Fruit fly (Drosophila melanogaster) whole organism, embryonic: ENCODE results near the gene Ubc6.
A peak's percentile ranks its signal among the peaks of the same experiment; 100 is the strongest.

Source experiments
- Antp ChIP-seq: fragments of 200-800 bp; sonication (Bioruptor generic); optimal IDR thresholded peaks from 3 replicates; lab custom pipeline; 2016; ENCODE audit warnings: missing biosample characterization, missing genetic modification characterization
- B-H1 ChIP-seq: fragments of 200-800 bp; sonication (Bioruptor generic); IDR thresholded peaks from 3 replicates; pipeline ENCODE4 v1.3.6; 2022; ENCODE audit warnings: missing biosample characterization, missing genetic modification characterization
- C15 ChIP-seq: fragments of 200-800 bp; sonication (Bioruptor generic); IDR thresholded peaks from 3 replicates; pipeline ENCODE4 v1.3.6; 2022; ENCODE audit warnings: missing biosample characterization, missing genetic modification characterization
- CG10462 ChIP-seq: fragments of 200-800 bp; sonication (Bioruptor generic); optimal IDR thresholded peaks from 2 replicates; lab custom pipeline; 2016; ENCODE audit warnings: missing biosample characterization, missing genetic modification characterization
- CG13894 ChIP-seq: fragments of 200-800 bp; sonication (Bioruptor generic); optimal IDR thresholded peaks from 3 replicates; lab custom pipeline; 2018; ENCODE audit warnings: missing biosample characterization, mild to moderate bottlenecking, missing genetic modification characterization, moderate library complexity
- CG1529 ChIP-seq: fragments of 200-800 bp; sonication (Bioruptor generic); optimal IDR thresholded peaks from 3 replicates; lab custom pipeline; 2018; ENCODE audit warnings: missing biosample characterization, missing genetic modification characterization
- CG15514 ChIP-seq: fragments of 200-800 bp; sonication (Bioruptor generic); optimal IDR thresholded peaks from 3 replicates; lab custom pipeline; 2017; ENCODE audit warnings: missing biosample characterization, missing genetic modification characterization, mild to moderate bottlenecking, moderate library complexity, missing genetic modification reagents
- CG16813 ChIP-seq: fragments of 200-800 bp; sonication (Bioruptor generic); IDR thresholded peaks from 3 replicates; pipeline ENCODE4 v1.3.6; 2022; ENCODE audit warnings: missing biosample characterization, missing genetic modification characterization; ENCODE audit not compliant: partially characterized antibody
- CG17385 ChIP-seq: fragments of 200-800 bp; sonication (Bioruptor generic); optimal IDR thresholded peaks from 3 replicates; lab custom pipeline; 2018; ENCODE audit warnings: missing biosample characterization, mild to moderate bottlenecking, missing genetic modification characterization
- CG1832 ChIP-seq: fragments of 200-800 bp; sonication (Bioruptor generic); optimal IDR thresholded peaks from 2 replicates; lab custom pipeline; 2017; ENCODE audit warnings: missing biosample characterization, mild to moderate bottlenecking, missing genetic modification characterization, inconsistent platforms
- CG3065 ChIP-seq: fragments of 200-800 bp; sonication (Bioruptor generic); optimal IDR thresholded peaks from 2 replicates; lab custom pipeline; 2016; ENCODE audit warnings: missing biosample characterization, missing genetic modification characterization
- CG32772 ChIP-seq: fragments of 200-800 bp; sonication (Bioruptor generic); IDR thresholded peaks from 2 replicates; pipeline ENCODE4 v1.3.6; 2022; ENCODE audit warnings: missing biosample characterization, missing genetic modification characterization
- CG6791 ChIP-seq: fragments of 200-800 bp; sonication (Bioruptor generic); IDR thresholded peaks from 3 replicates; pipeline ENCODE4 v1.3.6; 2022; ENCODE audit warnings: missing biosample characterization, missing genetic modification characterization; ENCODE audit not compliant: partially characterized antibody
- CG7745 ChIP-seq: fragments of 200-800 bp; sonication (Bioruptor generic); optimal IDR thresholded peaks from 2 replicates; lab custom pipeline; 2018; ENCODE audit warnings: missing biosample characterization, mild to moderate bottlenecking, missing genetic modification characterization, moderate library complexity
- CG9437 ChIP-seq: fragments of 200-800 bp; sonication (Bioruptor generic); optimal IDR thresholded peaks from 2 replicates; lab custom pipeline; 2018; ENCODE audit warnings: missing biosample characterization, mild to moderate bottlenecking, missing genetic modification characterization
- D ChIP-seq, 2 experiments: fragments of 200-800 bp in 1 of 2; fragments of >200 bp in 1 of 2; sonication (Bioruptor generic) in 1 of 2; optimal IDR thresholded peaks; 2 replicates in 1 of 2; 3 replicates in 1 of 2; lab custom pipeline; 2017; ENCODE audit warnings: mild to moderate bottlenecking in 1 of 2, missing biosample characterization in 1 of 2, missing genetic modification characterization in 1 of 2, missing genetic modification reagents in 1 of 2
- Drgx ChIP-seq: fragments of 200-800 bp; sonication (Bioruptor generic); IDR thresholded peaks from 2 replicates; pipeline ENCODE4 v1.3.6; 2022; ENCODE audit warnings: missing biosample characterization, missing genetic modification characterization
- ERR ChIP-seq: fragments of 200-800 bp; sonication (Bioruptor generic); optimal IDR thresholded peaks from 2 replicates; lab custom pipeline; 2016; ENCODE audit warnings: missing biosample characterization, missing genetic modification characterization
- H2.0 ChIP-seq: fragments of 200-800 bp; sonication (Bioruptor generic); IDR thresholded peaks from 2 replicates; pipeline ENCODE4 v1.3.6; 2022; ENCODE audit warnings: missing biosample characterization, missing genetic modification characterization
- MTF-1 ChIP-seq: fragments of 200-800 bp; sonication (Bioruptor generic); optimal IDR thresholded peaks from 2 replicates; lab custom pipeline; 2018; ENCODE audit warnings: missing biosample characterization, mild to moderate bottlenecking, missing genetic modification characterization, borderline replicate concordance
- Med ChIP-seq: fragments of 200-800 bp; sonication (Bioruptor generic); peaks from one replicate; lab custom pipeline; 2016; ENCODE audit warnings: missing biosample characterization, missing genetic modification characterization, mild to moderate bottlenecking, inconsistent platforms, moderate library complexity
- Myb ChIP-seq: fragments of 200-800 bp; sonication (Bioruptor generic); optimal IDR thresholded peaks from 2 replicates; lab custom pipeline; 2016; ENCODE audit warnings: missing biosample characterization, missing genetic modification characterization
- Nf-YC ChIP-seq: fragments of 200-800 bp; optimal IDR thresholded peaks from 3 replicates; lab custom pipeline; 2019; ENCODE audit warnings: missing biosample characterization, mild to moderate bottlenecking, missing genetic modification characterization, moderate library complexity
- Ptx1 ChIP-seq: fragments of 200-800 bp; sonication (Bioruptor generic); IDR thresholded peaks from 2 replicates; pipeline ENCODE4 v1.3.6; 2022; ENCODE audit warnings: missing biosample characterization, missing genetic modification characterization
- Side ChIP-seq: fragments of 200-800 bp; sonication (Bioruptor generic); optimal IDR thresholded peaks from 2 replicates; lab custom pipeline; 2016; ENCODE audit warnings: missing biosample characterization, missing genetic modification characterization
- Spps ChIP-seq: fragments of 200-800 bp; sonication (Bioruptor generic); optimal IDR thresholded peaks from 2 replicates; lab custom pipeline; 2018; ENCODE audit warnings: missing biosample characterization, mild to moderate bottlenecking, missing genetic modification characterization
- Trl ChIP-seq, 3 experiments: fragments of >200 bp in 2 of 3; fragments of 200-800 bp in 1 of 3; sonication (Bioruptor generic) in 1 of 3; optimal IDR thresholded peaks; 2 replicates in 1 of 3; 3 replicates in 2 of 3; lab custom pipeline; 2016 to 2017; ENCODE audit warnings: missing biosample characterization in 1 of 3, missing genetic modification characterization in 1 of 3
- Usf ChIP-seq: fragments of 200-800 bp; sonication (Bioruptor generic); optimal IDR thresholded peaks from 2 replicates; lab custom pipeline; 2017; ENCODE audit warnings: missing genotype, missing biosample characterization, missing genetic modification characterization
- bbx ChIP-seq: fragments of 200-800 bp; sonication (Bioruptor generic); IDR thresholded peaks from 2 replicates; pipeline ENCODE4 v1.3.6; 2022; ENCODE audit warnings: missing biosample characterization, missing genetic modification characterization; ENCODE audit not compliant: partially characterized antibody
- br ChIP-seq: fragments of >200 bp; optimal IDR thresholded peaks from 2 replicates; lab custom pipeline; 2017
- bsh ChIP-seq, 2 experiments: fragments of 200-800 bp; sonication (Bioruptor generic); optimal IDR thresholded peaks; 2 replicates each; lab custom pipeline; 2017 to 2018; ENCODE audit warnings: mild to moderate bottlenecking in 2 of 2, missing biosample characterization in 2 of 2, missing genetic modification characterization in 2 of 2, moderate library complexity in 1 of 2
- eve ChIP-seq, 2 experiments: fragments of >200 bp; optimal IDR thresholded peaks; 2 replicates each; lab custom pipeline; 2017; ENCODE audit warnings: missing biosample characterization in 2 of 2, missing genetic modification characterization in 2 of 2
- gcm ChIP-seq: fragments of 200-800 bp; sonication (Bioruptor generic); optimal IDR thresholded peaks from 2 replicates; lab custom pipeline; 2019; ENCODE audit warnings: missing biosample characterization, mild to moderate bottlenecking, missing genetic modification characterization, moderate library complexity
- gem ChIP-seq: fragments of 200-800 bp; sonication (Bioruptor generic); optimal IDR thresholded peaks from 2 replicates; lab custom pipeline; 2019; ENCODE audit warnings: missing biosample characterization, mild to moderate bottlenecking, missing genetic modification characterization, moderate library complexity
- grn ChIP-seq: fragments of 200-800 bp; sonication (Bioruptor generic); optimal IDR thresholded peaks from 3 replicates; lab custom pipeline; 2017; ENCODE audit warnings: missing biosample characterization, missing genetic modification characterization
- insv ChIP-seq, 2 experiments: fragments of 200-800 bp; sonication (Bioruptor generic); optimal IDR thresholded peaks; 3 replicates each; lab custom pipeline; 2016 to 2018; ENCODE audit warnings: missing biosample characterization in 2 of 2, missing genetic modification characterization in 2 of 2
- knrl ChIP-seq: fragments of 200-800 bp; sonication (Bioruptor generic); IDR thresholded peaks from 3 replicates; pipeline ENCODE4 v1.3.6; 2022; ENCODE audit warnings: missing biosample characterization, missing genetic modification characterization; ENCODE audit not compliant: partially characterized antibody
- mirr ChIP-seq: fragments of 200-800 bp; sonication (Bioruptor generic); optimal IDR thresholded peaks from 3 replicates; lab custom pipeline; 2018; ENCODE audit warnings: missing biosample characterization, mild to moderate bottlenecking, missing genetic modification characterization
- nau ChIP-seq: fragments of 200-800 bp; sonication (Bioruptor generic); optimal IDR thresholded peaks from 3 replicates; lab custom pipeline; 2017; ENCODE audit warnings: missing biosample characterization, mild to moderate bottlenecking, missing genetic modification characterization, missing genetic modification reagents
- otp ChIP-seq: fragments of 200-800 bp; sonication (Bioruptor generic); IDR thresholded peaks from 3 replicates; pipeline ENCODE4, ENCODE4 v1.3.6; 2022; ENCODE audit warnings: missing biosample characterization, missing genetic modification characterization
- pnt ChIP-seq: fragments of 200-800 bp; sonication (Bioruptor generic); optimal IDR thresholded peaks from 3 replicates; lab custom pipeline; 2016; ENCODE audit warnings: missing biosample characterization, missing genetic modification characterization
- slp2 ChIP-seq: fragments of 200-800 bp; sonication (Bioruptor generic); optimal IDR thresholded peaks from 2 replicates; lab custom pipeline; 2016; ENCODE audit warnings: missing biosample characterization, missing genetic modification characterization
- so ChIP-seq: fragments of 200-800 bp; sonication (Bioruptor generic); IDR thresholded peaks from 3 replicates; pipeline ENCODE4 v1.3.6; 2022; ENCODE audit warnings: missing biosample characterization, missing genetic modification characterization
- sqz ChIP-seq: fragments of 200-800 bp; sonication (Bioruptor generic); optimal IDR thresholded peaks from 3 replicates; lab custom pipeline; 2018; ENCODE audit warnings: missing biosample characterization, mild to moderate bottlenecking, missing genetic modification characterization
- tin ChIP-seq: fragments of 200-800 bp; sonication (Bioruptor generic); optimal IDR thresholded peaks from 3 replicates; lab custom pipeline; 2016; ENCODE audit warnings: missing biosample characterization, missing genetic modification characterization
- tio ChIP-seq: fragments of 200-800 bp; sonication (Bioruptor generic); optimal IDR thresholded peaks from 2 replicates; lab custom pipeline; 2017; ENCODE audit warnings: missing biosample characterization, missing genetic modification characterization, inconsistent platforms
- tll ChIP-seq, 2 experiments: fragments of 200-800 bp in 1 of 2; fragments of >200 bp in 1 of 2; sonication (Bioruptor generic) in 1 of 2; optimal IDR thresholded peaks; 2 replicates each; lab custom pipeline; 2017 to 2019; ENCODE audit warnings: missing biosample characterization in 2 of 2, missing genetic modification characterization in 2 of 2, mild to moderate bottlenecking in 1 of 2, moderate library complexity in 1 of 2
- tup ChIP-seq: fragments of 200-800 bp; sonication (Bioruptor generic); optimal IDR thresholded peaks from 2 replicates; lab custom pipeline; 2016; ENCODE audit warnings: missing biosample characterization, mild to moderate bottlenecking, missing genetic modification characterization, moderate library complexity
- vvl ChIP-seq: fragments of 200-800 bp; sonication (Bioruptor generic); IDR thresholded peaks from 2 replicates; pipeline ENCODE4 v1.3.6; 2022; ENCODE audit warnings: missing biosample characterization, missing genetic modification characterization
- yki ChIP-seq: fragments of >200 bp; optimal IDR thresholded peaks from 3 replicates; lab custom pipeline; 2018
- zen ChIP-seq: fragments of 200-800 bp; sonication (Bioruptor generic); optimal IDR thresholded peaks from 3 replicates; lab custom pipeline; 2018; ENCODE audit warnings: missing biosample characterization, mild to moderate bottlenecking, missing genetic modification characterization, moderate library complexity

Gene Ubc6

dm6 chr3R:4952571-4952929 lies at the start of gene Ubc6 (continued):
- peak; percentile 70 for TF ChIP-seq pnt (GFP tag; lab: Kevin White, UChicago)
- no peak for TF ChIP-seq Trl (optimal IDR thresholded peaks at IDR 0.05; lab: Kevin White, UChicago)
- peak; percentile 77 for TF ChIP-seq Trl (GFP tag; optimal IDR thresholded peaks at IDR 0.05; lab: Kevin White, UChicago)
- peak; percentile 88 for TF ChIP-seq CG15514 (GFP tag; lab: Kevin White, UChicago)
- peak; percentile 96 for TF ChIP-seq Med
- peak; percentile 80 for TF ChIP-seq zen (tag; lab: Kevin White, UChicago)
- TF ChIP-seq CG32772 (GFP tag; lab: Robert Waterston, UW), result no peak
- TF ChIP-seq grn, result peak; percentile 65
- TF ChIP-seq CG1832 (GFP tag; lab: Kevin White, UChicago), result no peak
- no peak for TF ChIP-seq otp (GFP tag; lab: Robert Waterston, UW)
- peak; percentile 50 for TF ChIP-seq tio (GFP tag; lab: Kevin White, UChicago)
- no peak for TF ChIP-seq CG6791 (GFP tag; lab: Robert Waterston, UW)
- peak; percentile 24 for TF ChIP-seq mirr
- TF ChIP-seq insv (GFP tag; optimal IDR thresholded peaks at IDR 0.05; lab: Kevin White, UChicago), result peak in 1 of 2 experiments; percentile 58
- no peak for TF ChIP-seq sqz (GFP tag; lab: Kevin White, UChicago)
- no peak for TF ChIP-seq Usf
- no peak for TF ChIP-seq tup (GFP tag; lab: Kevin White, UChicago)
- TF ChIP-seq eve (GFP tag; optimal IDR thresholded peaks at IDR 0.05; lab: Kevin White, UChicago), result no peak
- peak; percentile 48 for TF ChIP-seq CG10462 (GFP tag; lab: Kevin White, UChicago)
- no peak for TF ChIP-seq so (GFP tag; lab: Robert Waterston, UW)
- TF ChIP-seq Side (GFP tag; lab: Kevin White, UChicago), result peak; percentile 57
- TF ChIP-seq CG9437 (GFP tag; lab: Kevin White, UChicago), result peak; percentile 79
- TF ChIP-seq ERR (GFP tag; lab: Kevin White, UChicago), result peak; percentile 81
- TF ChIP-seq br (lab: Kevin White, UChicago), result no peak
- peak; percentile 84 for TF ChIP-seq Myb
- no peak for TF ChIP-seq vvl
- TF ChIP-seq Spps (tag; lab: Kevin White, UChicago), result no peak
- TF ChIP-seq gem (tag; lab: Kevin White, UChicago), result peak; percentile 64
- no peak for TF ChIP-seq H2.0 (GFP tag; lab: Robert Waterston, UW)
- no peak for TF ChIP-seq C15 (GFP tag; lab: Robert Waterston, UW)
- no peak for TF ChIP-seq tll (GFP tag; optimal IDR thresholded peaks at IDR 0.05; lab: Kevin White, UChicago)
- TF ChIP-seq MTF-1 (GFP tag; lab: Kevin White, UChicago), result no peak
- no peak for TF ChIP-seq gcm (GFP tag; lab: Kevin White, UChicago)
- peak; percentile 76 for TF ChIP-seq tin (GFP tag; lab: Kevin White, UChicago)
- no peak for TF ChIP-seq knrl (GFP tag; lab: Robert Waterston, UW)
- no peak for TF ChIP-seq CG7745 (tag; lab: Kevin White, UChicago)
- no peak for TF ChIP-seq Drgx (GFP tag; lab: Robert Waterston, UW)
- peak in 1 of 2 experiments; percentile 53 for TF ChIP-seq bsh (GFP tag; optimal IDR thresholded peaks at IDR 0.05; lab: Kevin White, UChicago)
- peak; percentile 56 for TF ChIP-seq slp2 (GFP tag; lab: Kevin White, UChicago)
- TF ChIP-seq CG1529 (GFP tag; lab: Kevin White, UChicago), result no peak
- TF ChIP-seq B-H1 (GFP tag; lab: Robert Waterston, UW), result no peak
- TF ChIP-seq yki (lab: Kevin White, UChicago), result no peak
- no peak for TF ChIP-seq CG3065 (GFP tag; lab: Kevin White, UChicago)
- no peak for TF ChIP-seq Ptx1 (GFP tag; lab: Robert Waterston, UW)
- peak; percentile 42 for TF ChIP-seq Nf-YC (tag; lab: Kevin White, UChicago)
- TF ChIP-seq Antp (GFP tag; lab: Kevin White, UChicago), result peak; percentile 89
- no peak for TF ChIP-seq CG17385 (GFP tag; lab: Kevin White, UChicago)
- peak; percentile 13 for TF ChIP-seq nau (GFP tag; lab: Kevin White, UChicago)
- no peak for TF ChIP-seq bbx
- peak; percentile 82 for TF ChIP-seq CG13894 (tag; lab: Kevin White, UChicago)
- no peak for TF ChIP-seq CG16813 (GFP tag; lab: Robert Waterston, UW)
- TF ChIP-seq D (optimal IDR thresholded peaks at IDR 0.05; lab: Kevin White, UChicago), result no peak
- TF ChIP-seq D (GFP tag; optimal IDR thresholded peaks at IDR 0.05; lab: Kevin White, UChicago), result no peak
